Worm (Caenorhabditis elegans): ENCODE data around the gene Y53G8AR.1.

DNA sequence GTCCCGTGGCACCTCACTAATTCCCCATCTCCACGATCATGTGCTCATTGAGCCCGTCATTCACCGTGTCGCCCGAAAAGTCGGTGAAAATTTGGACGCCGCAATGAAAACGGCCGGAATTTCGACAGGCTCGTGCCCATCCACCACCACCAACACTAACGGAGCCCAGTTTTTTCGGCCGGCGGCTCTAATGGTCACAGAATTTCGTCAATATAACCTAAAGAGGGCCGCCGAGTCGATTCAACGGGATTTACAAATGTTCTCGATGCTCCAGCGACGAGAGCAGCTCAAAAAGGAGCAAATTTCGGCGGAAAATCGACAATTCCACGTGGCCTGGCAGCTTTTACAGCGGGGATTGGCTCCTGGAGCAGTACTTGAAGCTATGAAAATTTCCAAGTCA is 3.4 kb upstream of the Y53G8AR.1 start:
- TF ChIP-seq ceh-36 (tag; optimal IDR thresholded peaks at IDR 0.05) (no peak), ama-1 (optimal IDR thresholded peaks at IDR 0.05) (no peak), aly-1 (tag; optimal IDR thresholded peaks at IDR 0.05) (no peak), flt-1 (GFP tag; IDR thresholded peaks at IDR 0.05) (no peak), hnd-1 (tag; optimal IDR thresholded peaks at IDR 0.05) (no peak)

Data from whole organism, early embryonic.